Worm (Caenorhabditis elegans): Measurements from ENCODE around the gene ZC116.5.

The ZC116.5 gene

DNA sequence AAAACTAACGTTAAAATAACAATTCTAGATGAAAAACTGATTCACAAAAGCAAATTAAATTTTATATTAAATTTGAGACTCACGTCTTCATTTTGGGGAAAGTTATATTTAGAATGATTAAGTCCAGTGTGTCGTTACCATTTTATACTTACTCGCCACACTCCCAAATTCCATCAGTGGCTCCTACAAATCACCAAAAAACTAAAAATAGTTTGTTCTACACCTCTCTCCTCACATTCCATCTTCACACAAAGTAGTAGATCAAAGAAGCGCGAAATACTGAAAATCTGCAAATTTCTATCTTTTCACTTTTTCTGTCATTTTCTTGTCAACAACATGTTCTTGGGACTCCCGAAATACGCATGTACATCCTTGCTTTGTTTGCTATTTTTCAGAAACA is at the start of gene ZC116.5:
ZC116.5 (minus strand) TSS at position 101 of the 400 bp plus-strand sequence.
- TF ChIP-seq unc-62 (GFP tag; optimal IDR thresholded peaks at IDR 0.05) = no peak

DNA sequence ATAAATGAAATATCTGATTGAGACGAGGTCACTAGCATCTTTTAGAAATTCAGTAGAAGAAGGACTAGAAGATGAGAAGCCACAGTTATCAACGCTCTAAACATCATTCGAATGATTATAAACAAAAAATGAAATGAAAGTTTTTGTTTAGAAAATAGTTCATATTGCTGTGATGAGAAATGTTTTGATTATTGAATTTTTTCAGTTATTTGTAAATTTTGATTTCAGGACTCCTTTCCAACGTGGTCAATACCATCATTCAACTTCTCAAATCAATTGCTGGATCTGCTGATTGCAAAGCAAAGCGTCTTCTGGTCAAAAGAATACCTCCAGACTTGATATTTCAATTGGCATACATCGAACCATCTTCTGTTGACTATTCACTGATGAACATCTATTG is 49.4 kb upstream of the ZC116.5 start, which contains the start of gene W05B10.6:
W05B10.6 (minus strand) TSS at position 101 of the 400 bp plus-strand sequence.
- no peak for TF ChIP-seq unc-62 (GFP tag; optimal IDR thresholded peaks at IDR 0.05)

DNA sequence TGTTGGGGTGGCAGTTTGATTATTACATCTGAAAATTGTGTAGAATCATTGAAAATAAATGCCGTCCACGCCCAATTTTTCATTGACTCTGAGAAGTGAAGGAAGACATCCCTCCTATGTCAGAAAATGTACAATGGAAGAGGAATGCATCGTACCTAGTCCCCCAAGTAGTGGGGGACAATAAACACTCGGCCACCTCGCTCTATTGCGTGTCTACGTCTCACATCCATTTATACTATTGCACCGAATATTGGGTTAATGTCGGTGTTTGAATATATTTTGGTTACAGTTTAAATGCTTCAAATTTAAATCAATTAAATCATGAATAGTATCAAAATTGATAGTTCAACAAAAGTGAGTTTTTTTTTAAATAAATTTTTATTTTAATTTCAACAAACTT is 40.9 kb upstream of the ZC116.5 start, which contains the start of gene lin-25:
lin-25 (plus strand) TSS at position 290 of the 400 bp plus-strand sequence.
- TF ChIP-seq unc-62 (GFP tag; optimal IDR thresholded peaks at IDR 0.05) = no peak

DNA sequence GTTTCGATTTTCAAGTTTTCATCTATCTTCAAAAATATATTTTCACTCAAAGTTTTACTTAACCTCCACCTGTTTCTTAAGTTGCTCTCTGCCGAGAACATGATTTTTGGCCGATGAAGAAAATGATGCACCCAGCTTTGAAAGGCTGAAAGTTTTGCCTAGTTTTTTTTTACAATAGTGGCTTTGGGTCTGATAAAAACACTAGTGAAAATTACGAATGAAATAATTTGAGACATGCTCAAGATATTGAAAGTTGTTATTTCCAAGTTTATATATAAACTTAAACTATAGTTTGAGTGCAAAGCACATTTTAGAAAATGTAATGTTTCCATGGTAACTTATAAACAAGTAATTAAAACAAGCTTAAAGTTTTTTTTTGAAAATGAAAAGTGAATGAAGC is 40.5 kb upstream of the ZC116.5 start, which contains the start of gene gpa-9:
gpa-9 (minus strand) TSS at position 101 of the 400 bp plus-strand sequence.
- TF ChIP-seq unc-62 (GFP tag; optimal IDR thresholded peaks at IDR 0.05) = no peak

DNA sequence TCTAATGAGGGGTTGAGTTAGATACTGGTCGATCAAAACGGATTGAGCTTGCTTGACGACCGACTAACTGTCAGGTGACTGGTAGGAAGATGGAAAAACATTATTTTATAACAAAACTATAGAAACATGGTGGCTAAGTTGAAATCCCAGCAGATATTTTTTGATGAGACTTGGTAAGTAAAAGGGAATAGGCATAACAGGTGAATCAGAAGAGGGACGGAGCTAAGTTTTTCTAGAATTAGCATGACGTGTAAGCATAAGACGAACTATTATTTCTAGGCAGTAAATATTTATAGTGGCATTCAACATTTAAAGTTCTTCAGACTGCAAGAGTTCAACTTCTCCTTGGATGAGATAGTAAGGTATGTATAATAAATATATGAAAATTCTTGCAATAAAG is 35.7 kb upstream of the ZC116.5 start, which contains the start of gene F56H9.8:
F56H9.8 (plus strand) TSS at position 301 of the 400 bp plus-strand sequence.
- TF ChIP-seq unc-62 (GFP tag; optimal IDR thresholded peaks at IDR 0.05) = no peak

DNA sequence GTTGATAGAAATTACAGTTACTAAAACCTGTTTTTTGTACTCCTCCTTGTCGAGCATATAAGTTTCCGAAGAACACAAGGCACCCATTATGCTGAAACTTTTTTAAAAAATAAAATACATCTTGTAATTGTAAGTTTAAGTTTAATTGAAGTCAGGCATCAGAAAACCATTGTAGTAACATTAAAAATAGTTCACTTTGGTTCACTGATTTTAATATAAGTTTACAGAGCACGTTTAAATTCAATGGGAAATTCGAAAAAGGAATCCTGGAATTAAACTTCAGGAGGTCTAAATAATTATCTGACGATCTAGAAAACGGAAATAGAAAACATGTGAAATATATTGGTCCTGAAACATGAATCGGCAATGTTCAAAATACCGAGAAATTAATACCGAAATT is 31.6 kb upstream of the ZC116.5 start, which contains the start of gene gpa-8:
gpa-8 (minus strand) TSS at position 101 of the 400 bp plus-strand sequence.
- TF ChIP-seq unc-62 (GFP tag; optimal IDR thresholded peaks at IDR 0.05) = no peak

DNA sequence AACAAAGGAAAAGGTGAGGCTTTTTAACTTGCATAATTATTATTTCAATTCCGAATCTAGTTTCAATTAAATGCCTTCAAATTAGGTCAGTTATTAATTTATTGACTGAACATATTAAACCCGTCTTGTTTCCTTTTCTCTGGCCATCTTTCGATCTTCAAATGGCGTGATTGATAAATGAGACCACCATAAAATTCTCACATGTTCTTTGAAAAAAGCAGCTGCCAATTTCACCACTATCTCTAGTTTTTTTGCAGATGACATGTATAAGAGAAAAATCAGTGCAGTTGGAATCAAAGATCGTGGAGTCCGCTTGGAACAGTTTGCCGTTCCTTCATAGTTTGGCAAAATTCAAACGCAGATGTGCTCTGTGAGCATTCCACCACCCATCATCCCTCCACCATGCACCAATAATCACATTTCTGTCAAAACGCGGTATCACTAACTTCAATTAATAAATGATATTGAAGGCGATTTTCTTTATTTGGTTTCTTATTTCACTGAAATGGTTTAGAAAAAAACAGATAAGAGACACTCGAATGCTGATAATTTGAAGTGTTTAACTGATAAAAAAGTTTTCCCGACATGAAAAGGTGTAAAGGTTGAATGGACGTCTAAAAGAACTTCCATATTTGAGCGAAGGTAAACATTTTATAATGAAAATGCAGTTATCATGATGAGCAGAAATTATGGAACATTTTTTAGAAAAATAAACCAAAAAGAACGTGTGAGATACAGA is 29.2 kb upstream of the ZC116.5 start:
- TF ChIP-seq unc-62 (GFP tag; optimal IDR thresholded peaks at IDR 0.05) = no peak

DNA sequence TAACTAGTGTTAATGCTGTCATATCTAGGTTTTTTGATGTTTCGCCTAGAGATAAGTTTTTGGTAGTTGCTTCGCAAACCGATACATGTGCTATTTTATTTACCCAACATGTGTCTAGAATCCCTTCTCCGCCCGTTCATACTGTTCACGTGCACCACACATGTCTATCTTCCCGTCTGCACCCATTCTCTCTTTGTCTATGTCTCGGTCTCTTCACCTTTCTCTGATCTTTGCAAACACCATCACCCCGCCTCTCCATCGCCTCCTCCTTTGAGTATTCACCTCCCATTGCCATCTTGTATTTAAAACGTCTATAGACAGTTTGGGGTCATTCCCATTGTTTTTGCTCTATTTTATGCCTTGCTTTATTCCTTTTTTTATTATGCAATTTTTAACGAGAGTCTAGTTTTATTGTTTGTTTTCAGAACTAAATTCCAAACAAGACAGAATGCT is 28.5 kb upstream of the ZC116.5 start, which contains the start of gene F56H9.2:
F56H9.2 (plus strand) TSS at position 426 of the 453 bp plus-strand sequence.
- TF ChIP-seq unc-62 (GFP tag; optimal IDR thresholded peaks at IDR 0.05) = no peak

DNA sequence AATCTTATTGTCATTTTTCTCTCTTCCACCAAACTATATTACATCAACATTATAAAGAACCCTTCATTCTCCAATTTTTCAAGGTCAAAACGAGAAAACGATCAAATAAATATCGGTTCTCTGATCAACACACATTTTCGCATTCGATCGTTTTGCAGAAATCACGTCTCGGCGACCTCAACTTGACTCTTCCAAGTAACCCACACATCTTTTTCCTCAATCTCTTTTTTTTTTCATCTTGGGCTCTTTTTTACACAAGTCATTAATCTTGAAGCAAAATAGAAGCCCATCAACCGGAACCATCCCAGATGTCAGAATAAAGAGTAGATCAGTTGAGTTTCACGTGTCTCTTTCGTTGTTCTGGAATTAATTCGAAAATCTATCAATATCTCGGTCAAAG is 27.5 kb upstream of the ZC116.5 start:
- no peak for TF ChIP-seq unc-62 (GFP tag; optimal IDR thresholded peaks at IDR 0.05)

DNA sequence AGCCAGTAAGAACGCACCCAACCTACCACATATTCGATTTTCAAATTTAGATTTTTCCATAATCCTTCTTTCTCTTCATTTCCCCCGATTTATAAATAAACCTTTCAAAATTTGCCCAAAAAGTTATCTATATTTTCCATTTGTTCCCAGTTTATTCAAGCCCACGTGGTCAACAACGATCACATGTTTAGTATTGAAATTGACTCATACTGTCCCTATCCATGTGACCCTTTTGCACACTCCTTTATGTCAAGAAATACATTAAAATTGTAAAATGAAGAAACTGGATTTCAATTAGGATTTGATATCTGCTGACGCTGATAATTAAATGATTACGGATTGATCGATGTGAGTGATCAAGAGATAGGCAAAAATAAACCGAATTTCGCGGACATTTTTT is 26.5 kb upstream of the ZC116.5 start:
- no peak for TF ChIP-seq unc-62 (GFP tag; optimal IDR thresholded peaks at IDR 0.05)

DNA sequence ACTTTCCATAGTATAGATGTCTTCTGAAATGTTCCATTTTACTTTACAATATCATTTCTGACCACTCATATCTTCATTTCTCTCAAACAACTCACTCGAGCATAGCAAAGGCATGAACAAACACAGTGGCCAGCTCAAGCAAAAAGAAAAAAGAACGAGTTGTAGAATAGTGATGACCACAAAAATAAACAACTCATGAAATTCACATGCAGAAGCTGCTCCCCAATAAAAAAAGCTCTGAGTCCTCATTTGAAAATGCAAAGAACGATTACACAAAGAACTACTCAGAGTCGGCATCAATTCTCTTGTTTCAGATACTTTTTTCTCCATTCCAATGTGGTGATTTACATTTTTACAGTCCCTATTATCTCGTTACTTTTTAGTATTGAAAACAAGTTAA is 26.0 kb upstream of the ZC116.5 start:
- no peak for TF ChIP-seq unc-62 (GFP tag; optimal IDR thresholded peaks at IDR 0.05)

DNA sequence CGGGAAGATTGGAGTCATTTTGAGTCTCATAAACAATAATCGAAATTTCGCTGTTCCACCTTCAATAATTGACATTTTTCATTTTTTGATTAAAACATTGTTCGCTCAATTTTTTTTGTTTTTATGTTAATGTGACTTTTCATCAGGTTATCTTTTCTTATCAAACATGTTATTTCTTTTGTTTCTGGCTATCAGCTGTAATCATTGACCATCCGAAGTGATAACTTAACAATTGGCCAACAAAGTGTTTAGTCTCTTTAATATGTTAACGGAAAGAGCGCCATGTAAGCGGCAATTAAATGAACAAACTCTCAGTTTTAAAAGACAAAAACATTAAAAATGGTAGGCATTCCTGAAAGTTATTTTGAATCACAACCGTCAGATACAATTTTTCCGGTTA is 25.3 kb upstream of the ZC116.5 start:
- no peak for TF ChIP-seq unc-62 (GFP tag; optimal IDR thresholded peaks at IDR 0.05)

DNA sequence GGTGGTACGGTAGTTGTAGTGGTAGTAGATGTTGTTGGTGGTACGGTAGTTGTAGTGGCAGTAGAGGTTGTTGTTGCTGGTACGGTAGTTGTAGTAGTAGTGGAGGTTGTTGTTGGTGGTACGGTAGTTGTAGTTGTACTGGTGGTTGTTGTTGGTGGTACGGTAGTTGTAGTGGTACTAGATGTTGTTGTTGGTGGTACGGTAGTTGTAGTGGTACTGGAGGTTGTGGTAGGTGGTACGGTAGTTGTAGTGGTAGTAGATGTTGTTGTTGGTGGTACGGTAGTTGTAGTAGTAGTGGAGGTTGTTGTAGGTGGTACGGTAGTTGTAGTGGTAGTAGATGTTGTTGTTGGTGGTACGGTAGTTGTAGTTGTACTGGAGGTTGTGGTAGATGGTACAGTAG is 24.3 kb upstream of the ZC116.5 start:
- no peak for TF ChIP-seq unc-62 (GFP tag; optimal IDR thresholded peaks at IDR 0.05)

DNA sequence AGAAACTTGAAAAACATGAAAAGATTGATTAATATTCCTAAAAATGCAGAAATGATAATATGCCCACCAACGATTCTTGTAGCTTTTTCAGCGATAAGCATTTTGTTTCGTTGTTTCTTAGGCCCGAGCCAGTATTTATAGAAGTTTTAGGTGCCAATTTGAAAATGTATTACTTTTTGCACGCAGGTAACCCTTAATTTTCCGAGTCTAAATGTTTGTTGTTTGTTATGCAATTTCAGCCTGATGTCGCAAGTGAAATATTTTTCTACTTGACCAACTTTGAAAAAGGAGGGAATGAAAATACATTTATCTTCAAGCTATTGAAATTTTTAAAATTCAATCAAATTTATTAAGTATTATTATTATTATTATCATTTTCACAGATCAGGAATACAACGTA is 23.3 kb upstream of the ZC116.5 start, which contains the start of gene srx-113:
srx-113 (minus strand) TSS at position 101 of the 400 bp plus-strand sequence.
- TF ChIP-seq unc-62 (GFP tag; optimal IDR thresholded peaks at IDR 0.05) = no peak

DNA sequence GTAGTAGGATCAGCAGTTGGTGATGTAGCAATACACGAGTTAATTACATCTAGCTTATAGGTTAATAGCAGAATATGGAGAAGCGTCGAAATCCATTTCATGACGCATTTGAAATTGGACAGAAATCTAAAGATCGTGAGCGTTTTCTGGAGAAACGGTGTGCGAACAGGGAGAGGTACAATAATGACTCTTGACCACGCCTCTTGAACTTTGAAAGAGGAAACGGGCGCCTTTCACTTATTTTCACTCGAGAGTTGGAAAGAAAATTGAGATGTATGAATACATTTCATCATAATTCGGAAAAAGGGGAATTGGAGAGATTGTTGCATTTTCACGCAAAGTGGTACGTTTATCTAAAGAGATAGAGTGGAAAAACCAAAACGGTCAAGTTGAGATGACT is 21.0 kb upstream of the ZC116.5 start, which contains the start of gene F56H9.6:
F56H9.6 (minus strand) TSS at position 101 of the 400 bp plus-strand sequence.
- no peak for TF ChIP-seq unc-62 (GFP tag; optimal IDR thresholded peaks at IDR 0.05)

DNA sequence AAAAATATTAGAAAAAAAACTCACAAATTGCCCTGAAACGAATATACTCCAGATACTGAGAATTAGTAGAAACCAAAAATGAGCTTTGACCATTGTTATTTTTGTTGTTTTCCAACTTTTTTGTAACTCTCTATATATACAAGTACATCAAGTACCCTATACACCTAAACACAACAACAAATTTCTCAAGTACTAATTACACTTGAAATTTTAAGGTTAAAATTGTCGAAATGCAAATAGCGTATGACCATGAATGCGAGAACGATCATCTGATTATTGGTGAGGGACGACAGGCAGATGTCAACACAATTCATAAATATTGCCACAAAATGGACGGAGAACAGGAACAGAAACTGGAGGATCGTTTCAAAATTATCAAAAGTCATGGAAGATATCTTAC is 15.6 kb upstream of the ZC116.5 start, which contains the start of gene F56H9.9:
F56H9.9 (minus strand) TSS at position 101 of the 400 bp plus-strand sequence.
- TF ChIP-seq unc-62 (GFP tag; optimal IDR thresholded peaks at IDR 0.05) = no peak

DNA sequence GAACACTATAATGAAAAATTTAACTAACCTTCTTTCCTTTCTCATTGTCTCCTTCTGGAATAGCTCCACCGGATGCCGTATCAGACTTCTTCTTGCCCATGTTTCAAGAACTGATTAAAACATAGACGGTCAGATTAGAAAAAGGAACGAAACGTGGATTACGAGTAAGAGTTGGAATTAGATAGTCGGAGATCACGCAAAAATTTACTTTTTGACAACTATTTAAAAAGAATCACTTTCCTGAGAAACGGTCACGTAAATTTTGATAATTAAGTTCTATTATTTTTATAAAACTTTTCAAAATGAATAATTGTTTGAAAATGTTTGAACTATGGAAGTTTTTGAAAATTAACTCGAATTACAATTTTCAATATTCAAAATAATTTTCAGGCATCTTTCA is 3.4 kb upstream of the ZC116.5 start, which contains the start of gene cyc-2.2:
cyc-2.2 (minus strand) TSS at position 101 of the 400 bp plus-strand sequence.
- TF ChIP-seq unc-62 (GFP tag; optimal IDR thresholded peaks at IDR 0.05) = no peak
